Fruit fly (Drosophila melanogaster): ENCODE data around the gene CG11594.

Gene CG11594

dm6 chr3L:4000711-4001110 lies 25.1 kb downstream of the CG11594 start (continued):
- TF ChIP-seq vnd (GFP tag; IDR thresholded peaks at IDR 0.05; ENCODE audit: partially characterized antibody), result no peak
- TF ChIP-seq eve (GFP tag; optimal IDR thresholded peaks at IDR 0.05), result peak in 1 of 2 experiments; percentile 73
- TF ChIP-seq Aef1 (GFP tag; IDR thresholded peaks at IDR 0.05), result no peak
- peak; percentile 4 for TF ChIP-seq CG6765 (GFP tag; optimal IDR thresholded peaks at IDR 0.05)
- TF ChIP-seq Dref (GFP tag; IDR thresholded peaks at IDR 0.05), result no peak
- TF ChIP-seq Rfx (GFP tag; IDR thresholded peaks at IDR 0.05), result peak; percentile 32; the same call in 1 of the 2 replicates
- TF ChIP-seq Bteb2 (GFP tag; optimal IDR thresholded peaks at IDR 0.05), result no peak
- no peak for TF ChIP-seq stwl (tag; optimal IDR thresholded peaks at IDR 0.05)
- no peak for TF ChIP-seq zen2 (GFP tag; IDR thresholded peaks at IDR 0.05; ENCODE audit: partially characterized antibody)
- TF ChIP-seq CG5245 (GFP tag; optimal IDR thresholded peaks at IDR 0.05), result no peak
- TF ChIP-seq CG17359 (tag; optimal IDR thresholded peaks at IDR 0.05), result no peak
- peak; percentile 40 for TF ChIP-seq bcd (GFP tag; optimal IDR thresholded peaks at IDR 0.05)
- TF ChIP-seq CG17385 (GFP tag; optimal IDR thresholded peaks at IDR 0.05), result peak; percentile 52
- TF ChIP-seq CG2120 (GFP tag; optimal IDR thresholded peaks at IDR 0.05), result peak; percentile 30
- TF ChIP-seq pnt (GFP tag; optimal IDR thresholded peaks at IDR 0.05), result no peak
- TF ChIP-seq CG2202 (tag; optimal IDR thresholded peaks at IDR 0.05), result no peak
- peak; percentile 38 for TF ChIP-seq CG13775 (GFP tag; optimal IDR thresholded peaks at IDR 0.05)
- TF ChIP-seq CG12155 (GFP tag; optimal IDR thresholded peaks at IDR 0.05), result no peak
- TF ChIP-seq CG30403 (GFP tag; optimal IDR thresholded peaks at IDR 0.05), result peak; percentile 33
- TF ChIP-seq yki (optimal IDR thresholded peaks at IDR 0.05), result no peak
- peak; percentile 16 for TF ChIP-seq Abd-B (GFP tag; optimal IDR thresholded peaks at IDR 0.05)
- TF ChIP-seq fd3F (GFP tag; optimal IDR thresholded peaks at IDR 0.05), result peak; percentile 20
- peak; percentile 1 for TF ChIP-seq org-1 (GFP tag; optimal IDR thresholded peaks at IDR 0.05)
- TF ChIP-seq CTCF (GFP tag; optimal IDR thresholded peaks at IDR 0.05), result no peak
- no peak for TF ChIP-seq Elba2 (GFP tag; optimal IDR thresholded peaks at IDR 0.05)
- TF ChIP-seq CG14860 (GFP tag; IDR thresholded peaks at IDR 0.05; ENCODE audit: partially characterized antibody), result no peak
- no peak for TF ChIP-seq exex (tag; optimal IDR thresholded peaks at IDR 0.05)
- no peak for TF ChIP-seq schlank (tag; optimal IDR thresholded peaks at IDR 0.05)
- TF ChIP-seq CG10274 (GFP tag; optimal IDR thresholded peaks at IDR 0.05), result no peak
- no peak for TF ChIP-seq gcm (GFP tag; optimal IDR thresholded peaks at IDR 0.05)
- TF ChIP-seq croc (GFP tag; conservative IDR thresholded peaks at IDR 0.05), result no peak
- peak; percentile 57 for TF ChIP-seq Meics (GFP tag; optimal IDR thresholded peaks at IDR 0.05)
- TF ChIP-seq Ets65A (GFP tag), result peak; percentile 86
- TF ChIP-seq Lhr (GFP tag; optimal IDR thresholded peaks at IDR 0.05), result no peak
- TF ChIP-seq odd (GFP tag; optimal IDR thresholded peaks at IDR 0.05), result peak; percentile 32
- TF ChIP-seq CG1024 (GFP tag; IDR thresholded peaks at IDR 0.05), result no peak
- no peak for TF ChIP-seq CG10462 (GFP tag; optimal IDR thresholded peaks at IDR 0.05)
- TF ChIP-seq lola (GFP tag; optimal IDR thresholded peaks at IDR 0.05), result peak in 1 of 3 experiments; percentile 26
- no peak for TF ChIP-seq Gsc (GFP tag; IDR thresholded peaks at IDR 0.05)
- peak; percentile 60 for TF ChIP-seq sug (tag; optimal IDR thresholded peaks at IDR 0.05)
- peak; percentile 62 for TF ChIP-seq CoRest (tag; optimal IDR thresholded peaks at IDR 0.05)
- TF ChIP-seq Sox102F (GFP tag; optimal IDR thresholded peaks at IDR 0.05), result peak; percentile 42
- TF ChIP-seq Hmr (GFP tag; optimal IDR thresholded peaks at IDR 0.05), result peak; percentile 64
- TF ChIP-seq jing (GFP tag; optimal IDR thresholded peaks at IDR 0.05), result peak; percentile 11
- TF ChIP-seq Sox100B (GFP tag; optimal IDR thresholded peaks at IDR 0.05), result peak; percentile 28
- peak; percentile 5 for TF ChIP-seq ind (GFP tag; optimal IDR thresholded peaks at IDR 0.05)
- no peak for TF ChIP-seq Tbp (GFP tag; optimal IDR thresholded peaks at IDR 0.05)
- no peak for TF ChIP-seq p53 (GFP tag; optimal IDR thresholded peaks at IDR 0.05)
- TF ChIP-seq vvl (GFP tag; IDR thresholded peaks at IDR 0.05), result no peak
- TF ChIP-seq CG8388 (GFP tag; optimal IDR thresholded peaks at IDR 0.05), result peak; percentile 17
- TF ChIP-seq CG14667 (GFP tag; IDR thresholded peaks at IDR 0.05), result no peak
- TF ChIP-seq NFAT (GFP tag; IDR thresholded peaks at IDR 0.05), result no peak

All from whole organism, embryonic.